Fruit fly (Drosophila melanogaster) whole organism, prepupa: Measurements from ENCODE around the gene CG11381.

Source experiments
- Blimp-1 ChIP-seq: fragments of 200-800 bp; sonication (Bioruptor generic); optimal IDR thresholded peaks from 3 replicates; lab custom pipeline; 2017; ENCODE audit warnings: missing biosample characterization, missing genetic modification characterization, mild to moderate bottlenecking, moderate library complexity, missing genetic modification reagents
- CG10669 ChIP-seq: fragments of 200-800 bp; sonication (Bioruptor generic); optimal IDR thresholded peaks from 3 replicates; lab custom pipeline; 2018; ENCODE audit warnings: missing biosample characterization, mild to moderate bottlenecking, missing genetic modification characterization, moderate library complexity
- CG11762 ChIP-seq: fragments of 200-800 bp; sonication (Bioruptor generic); optimal IDR thresholded peaks from 3 replicates; lab custom pipeline; 2016; ENCODE audit warnings: missing biosample characterization, missing genetic modification characterization; ENCODE audit not compliant: insufficient read depth
- CG11902 ChIP-seq: fragments of 200-800 bp; sonication (Bioruptor generic); optimal IDR thresholded peaks from 3 replicates; lab custom pipeline; 2016; ENCODE audit warnings: missing biosample characterization, missing genetic modification characterization
- CG15336 ChIP-seq: fragments of 200-800 bp; sonication (Bioruptor generic); IDR thresholded peaks from 2 replicates; pipeline ENCODE4 v1.3.6; 2022; ENCODE audit warnings: missing biosample characterization, missing genetic modification characterization
- CG32006 ChIP-seq: fragments of 200-800 bp; sonication (Bioruptor generic); optimal IDR thresholded peaks from 3 replicates; lab custom pipeline; 2017; ENCODE audit warnings: missing biosample characterization, mild to moderate bottlenecking, missing genetic modification characterization
- CG3919 ChIP-seq: fragments of 200-800 bp; sonication (Bioruptor generic); optimal IDR thresholded peaks from 3 replicates; lab custom pipeline; 2016; ENCODE audit warnings: missing biosample characterization, missing genetic modification characterization
- CG4318 ChIP-seq: fragments of 200-800 bp; sonication (Bioruptor generic); optimal IDR thresholded peaks from 3 replicates; lab custom pipeline; 2017; ENCODE audit warnings: missing biosample characterization, mild to moderate bottlenecking, missing genetic modification characterization
- CG6276 ChIP-seq: fragments of 200-800 bp; sonication (Bioruptor generic); optimal IDR thresholded peaks from 2 replicates; lab custom pipeline; 2017; ENCODE audit warnings: missing biosample characterization, mild to moderate bottlenecking, missing genetic modification characterization
- CG6792 ChIP-seq: fragments of 200-800 bp; sonication (Bioruptor generic); optimal IDR thresholded peaks from 3 replicates; lab custom pipeline; 2016; ENCODE audit warnings: missing biosample characterization, missing genetic modification characterization
- CG6808 ChIP-seq: fragments of 200-800 bp; sonication (Bioruptor generic); optimal IDR thresholded peaks from 3 replicates; lab custom pipeline; 2017; ENCODE audit warnings: missing biosample characterization, missing genetic modification characterization, mild to moderate bottlenecking, moderate library complexity, missing genetic modification reagents
- CG7368 ChIP-seq: fragments of 200-800 bp; sonication (Bioruptor generic); optimal IDR thresholded peaks from 3 replicates; lab custom pipeline; 2016; ENCODE audit warnings: missing biosample characterization, missing genetic modification characterization
- CG8119 ChIP-seq: fragments of 200-800 bp; sonication (Bioruptor generic); IDR thresholded peaks from 3 replicates; pipeline ENCODE4 v1.3.6; 2022; ENCODE audit warnings: missing biosample characterization, missing genetic modification characterization
- CG8632 ChIP-seq: fragments of 200-800 bp; sonication (Bioruptor generic); optimal IDR thresholded peaks from 3 replicates; lab custom pipeline; 2016; ENCODE audit warnings: missing biosample characterization, missing genetic modification characterization
- Eip78C ChIP-seq: fragments of 200-800 bp; sonication (Bioruptor generic); peaks from one replicate; lab custom pipeline; 2016; ENCODE audit warnings: missing biosample characterization, missing genetic modification characterization
- Gug ChIP-seq: fragments of 200-800 bp; sonication (Bioruptor generic); IDR thresholded peaks from 2 replicates; pipeline ENCODE4 v1.3.6; 2022; ENCODE audit warnings: missing biosample characterization, missing genetic modification characterization
- Hr38 ChIP-seq: sonication (Bioruptor generic); optimal IDR thresholded peaks from 2 replicates; lab custom pipeline; 2016; ENCODE audit warnings: missing biosample characterization, missing genetic modification characterization
- Hr39 ChIP-seq: fragments of 200-800 bp; sonication (Bioruptor generic); optimal IDR thresholded peaks from 2 replicates; lab custom pipeline; 2016; ENCODE audit warnings: missing biosample characterization, missing genetic modification characterization
- Hr4 ChIP-seq: fragments of 200-800 bp; sonication (Bioruptor generic); optimal IDR thresholded peaks from 3 replicates; lab custom pipeline; 2016; ENCODE audit warnings: missing biosample characterization, missing genetic modification characterization
- Met ChIP-seq: fragments of 200-800 bp; sonication (Bioruptor generic); optimal IDR thresholded peaks from 3 replicates; lab custom pipeline; 2016; ENCODE audit warnings: missing biosample characterization, missing genetic modification characterization
- Smox ChIP-seq: fragments of 200-800 bp; sonication (Bioruptor generic); optimal IDR thresholded peaks from 3 replicates; lab custom pipeline; 2016; ENCODE audit warnings: missing biosample characterization, missing genetic modification characterization
- Sox102F ChIP-seq: fragments of 200-800 bp; sonication (Bioruptor generic); optimal IDR thresholded peaks from 2 replicates; lab custom pipeline; 2016; ENCODE audit warnings: missing biosample characterization, mild to moderate bottlenecking, missing genetic modification characterization
- Sox15 ChIP-seq: fragments of 200-800 bp; sonication (Bioruptor generic); optimal IDR thresholded peaks from 3 replicates; lab custom pipeline; 2016; ENCODE audit warnings: missing biosample characterization, missing genetic modification characterization
- eg ChIP-seq: fragments of 200-800 bp; sonication (Bioruptor generic); IDR thresholded peaks from 3 replicates; pipeline ENCODE4 v1.3.6; 2022; ENCODE audit warnings: missing biosample characterization, missing genetic modification characterization
- fd59A ChIP-seq: fragments of 200-800 bp; sonication (Bioruptor generic); optimal IDR thresholded peaks from 2 replicates; lab custom pipeline; 2017; ENCODE audit warnings: missing biosample characterization, mild to moderate bottlenecking, missing genetic modification characterization, missing genetic modification reagents
- fd85E ChIP-seq: fragments of 200-800 bp; sonication (Bioruptor generic); optimal IDR thresholded peaks from 3 replicates; lab custom pipeline; 2016; ENCODE audit warnings: missing biosample characterization, missing genetic modification characterization
- fkh ChIP-seq: fragments of 200-800 bp; sonication (Bioruptor generic); optimal IDR thresholded peaks from 3 replicates; lab custom pipeline; 2017; ENCODE audit warnings: missing biosample characterization, mild to moderate bottlenecking, missing genetic modification characterization, moderate library complexity
- pdm3 ChIP-seq: fragments of 200-800 bp; sonication (Bioruptor generic); optimal IDR thresholded peaks from 3 replicates; lab custom pipeline; 2016; ENCODE audit warnings: missing biosample characterization, missing genetic modification characterization
- spab ChIP-seq: fragments of 200-800 bp; sonication (Bioruptor generic); optimal IDR thresholded peaks from 2 replicates; lab custom pipeline; 2017; ENCODE audit warnings: missing biosample characterization, mild to moderate bottlenecking, missing genetic modification characterization, missing genetic modification reagents
- ss ChIP-seq, 2 experiments: fragments of 200-800 bp; sonication (Bioruptor generic); optimal IDR thresholded peaks; 2 replicates in 1 of 2; 3 replicates in 1 of 2; lab custom pipeline; 2017 to 2018; ENCODE audit warnings: mild to moderate bottlenecking in 2 of 2, missing biosample characterization in 2 of 2, missing genetic modification characterization in 2 of 2, moderate library complexity in 1 of 2
- svp ChIP-seq: fragments of 200-800 bp; sonication (Bioruptor generic); peaks from one replicate; lab custom pipeline; 2016; ENCODE audit warnings: missing biosample characterization, missing genetic modification characterization

Gene CG11381

DNA sequence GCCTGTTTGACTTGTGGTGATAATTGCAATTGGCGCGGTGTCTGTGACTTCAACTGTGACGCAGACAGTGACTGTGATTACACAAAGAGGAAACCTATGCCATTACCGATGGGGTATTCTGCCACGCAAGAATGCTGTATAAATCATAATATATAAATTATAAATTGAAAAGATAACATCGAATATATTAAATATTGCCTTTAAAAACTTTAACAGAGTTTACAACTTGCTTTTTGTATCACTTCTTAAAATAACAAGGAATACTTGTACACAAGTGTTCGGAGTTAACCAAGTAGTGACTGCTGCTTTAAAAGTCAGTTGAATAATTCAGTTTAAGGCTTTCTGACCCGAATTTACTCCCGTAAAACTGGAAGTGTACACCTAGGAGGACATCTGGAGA, 23.7 kb upstream of the CG11381 start, which contains the start of gene CG11379:
Gene CG11379, plus strand, starts transcription at position 301 of the 400 bp plus-strand sequence.
- TF ChIP-seq CG10669 (GFP tag; lab: Kevin White, UChicago) (no peak), svp (GFP tag; lab: Kevin White, UChicago) (peak; percentile 18)
- TF ChIP-seq, all 60 proteins: peak for 1

DNA sequence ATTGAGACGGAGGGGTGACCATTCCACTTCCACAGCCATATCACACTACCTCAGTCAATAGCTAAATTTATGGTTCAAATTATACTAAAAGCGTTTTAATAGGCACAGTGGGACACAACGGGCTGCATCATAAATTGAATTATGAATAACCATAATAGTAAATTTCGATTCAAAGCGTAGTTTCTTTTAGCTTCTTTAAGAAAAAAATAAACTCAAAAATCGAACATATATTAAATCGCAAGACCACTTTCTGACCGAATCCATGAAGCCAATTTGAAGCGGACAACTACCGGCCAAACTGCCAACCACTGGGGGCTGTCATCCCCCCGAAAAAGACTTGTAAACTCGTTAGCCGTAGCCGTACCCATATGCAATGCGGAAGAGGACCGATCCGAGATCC, 22.7 kb upstream of the CG11381 start:
- TF ChIP-seq eg: 0 out of 3 replicates have a peak, but pooled peaks have one; percentile 13
- TF ChIP-seq CG6276 (GFP tag; lab: Kevin White, UChicago): peak; percentile 18
- TF ChIP-seq CG32006 (GFP tag; lab: Kevin White, UChicago): peak; percentile 44
- TF ChIP-seq CG4318 (GFP tag; lab: Kevin White, UChicago): peak; percentile 22
- TF ChIP-seq Hr4: peak; percentile 56
- TF ChIP-seq CG6792: no peak
- peak; percentile 46; the same call in 1 of the 2 replicates for TF ChIP-seq CG15336 (GFP tag; lab: Robert Waterston, UW)
- TF ChIP-seq CG8119 (GFP tag; lab: Robert Waterston, UW): peak; percentile 59; the same call in 2 of the 3 replicates
- TF ChIP-seq ss (GFP tag; optimal IDR thresholded peaks at IDR 0.05; lab: Kevin White, UChicago): no peak
- TF ChIP-seq CG3919 (GFP tag; lab: Kevin White, UChicago): no peak

DNA sequence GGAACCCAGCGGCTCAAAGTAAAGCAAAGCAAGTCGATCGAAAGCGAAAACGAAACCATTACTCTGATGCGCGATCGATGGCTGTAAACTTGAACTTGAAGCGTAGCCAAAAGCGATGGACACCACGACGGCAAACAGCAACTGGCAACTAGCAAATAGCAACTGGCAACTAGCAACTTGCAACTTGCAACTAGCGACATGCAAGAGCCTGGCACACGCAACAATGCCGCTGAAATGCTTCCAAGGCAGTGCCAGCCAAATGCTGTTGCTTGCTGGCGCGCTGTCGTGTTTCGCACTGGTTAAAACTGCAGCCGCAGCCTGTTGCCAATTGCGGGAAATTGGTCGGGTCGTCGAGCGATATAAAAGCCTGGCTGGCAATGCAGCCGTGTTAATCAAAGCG, 22.3 kb upstream of the CG11381 start, which contains the start of gene CG14627:
Gene CG14627, plus strand, starts transcription at position 301 of the 400 bp plus-strand sequence.
- peak; percentile 11 for TF ChIP-seq Eip78C
- no peak for TF ChIP-seq Blimp-1 (GFP tag; lab: Kevin White, UChicago)

dm6 chrX:1183742-1184141, 19.8 kb upstream of the CG11381 start:
- TF ChIP-seq svp (GFP tag; lab: Kevin White, UChicago): peak; percentile 16
- TF ChIP-seq Sox102F (GFP tag; lab: Kevin White, UChicago): no peak

DNA sequence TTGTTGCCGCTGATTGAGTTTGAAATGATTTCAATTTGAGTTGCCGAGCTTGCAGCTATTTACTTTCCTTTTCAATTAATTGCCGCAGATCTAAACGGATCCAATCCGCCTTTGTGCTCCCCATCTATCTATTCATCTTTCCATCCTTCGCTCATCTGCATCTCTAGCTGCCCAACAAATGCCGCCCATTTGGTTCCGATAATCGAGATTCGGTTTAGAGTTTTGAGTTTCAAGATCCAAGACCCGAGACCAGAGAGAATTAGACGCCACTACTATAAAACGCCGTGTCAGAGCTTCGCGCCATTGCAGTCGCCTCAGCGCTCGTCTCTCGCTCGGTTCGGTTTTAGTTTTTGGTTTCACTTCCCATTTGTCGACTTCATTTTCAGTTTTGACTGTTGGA, 19.1 kb upstream of the CG11381 start, which contains the start of gene CG14626:
Gene CG14626, plus strand, starts transcription at position 301 of the 400 bp plus-strand sequence.
- TF ChIP-seq CG32006 (GFP tag; lab: Kevin White, UChicago) (no peak), CG11902 (GFP tag; lab: Kevin White, UChicago) (no peak), Hr39 (GFP tag; lab: Kevin White, UChicago) (no peak), CG4318 (GFP tag; lab: Kevin White, UChicago) (no peak), Sox15 (GFP tag; lab: Kevin White, UChicago) (no peak), spab (GFP tag; lab: Kevin White, UChicago) (no peak), CG6808 (GFP tag; lab: Kevin White, UChicago) (no peak), Gug (no peak), CG11762 (GFP tag; lab: Kevin White, UChicago) (no peak), Hr38 (no peak), pdm3 (GFP tag; lab: Kevin White, UChicago) (no peak), fd59A (no peak), CG7368 (GFP tag; lab: Kevin White, UChicago) (no peak), fd85E (GFP tag; lab: Kevin White, UChicago) (no peak), fkh (GFP tag; lab: Kevin White, UChicago) (no peak), CG8632 (no peak)

DNA sequence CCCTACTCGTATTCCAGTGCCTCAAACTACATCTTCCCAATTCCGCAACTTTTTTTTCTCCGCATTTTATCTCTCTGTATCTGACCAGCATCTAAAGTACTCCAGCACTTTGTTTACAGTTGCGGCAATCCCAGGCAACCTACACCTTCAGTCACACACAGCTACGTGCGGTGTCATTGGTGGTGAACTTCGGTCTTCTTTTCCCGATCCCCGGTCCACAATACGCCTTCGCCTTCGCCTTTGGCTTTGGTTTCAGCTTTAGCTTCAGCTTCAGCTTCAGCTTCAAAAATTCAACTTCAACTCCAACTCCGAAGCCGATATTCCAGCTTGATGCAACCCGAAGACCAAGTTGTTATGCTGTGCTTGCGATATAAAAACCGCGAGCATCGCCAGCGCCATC, 12.6 kb upstream of the CG11381 start, which contains the start of gene CG11380:
Gene CG11380, plus strand, starts transcription at position 301 of the 400 bp plus-strand sequence.
- peak; percentile 47 for TF ChIP-seq svp (GFP tag; lab: Kevin White, UChicago)
- TF ChIP-seq CG32006 (GFP tag; lab: Kevin White, UChicago): no peak
- TF ChIP-seq CG4318 (GFP tag; lab: Kevin White, UChicago): no peak
- TF ChIP-seq Smox (GFP tag; lab: Kevin White, UChicago): no peak
- TF ChIP-seq Met (GFP tag; lab: Kevin White, UChicago): no peak
